Fruit fly (Drosophila melanogaster): ENCODE data around the gene Socs16D.

The Socs16D gene

dm6 chrX:17812193-17812592 lies 15.2 kb downstream of the Socs16D start:
- TF ChIP-seq ind (GFP tag; optimal IDR thresholded peaks at IDR 0.05), result no peak
- TF ChIP-seq slp2 (GFP tag; optimal IDR thresholded peaks at IDR 0.05), result no peak
- TF ChIP-seq CG11085 (GFP tag; IDR thresholded peaks at IDR 0.05), result no peak
- TF ChIP-seq Nf-YC (tag; optimal IDR thresholded peaks at IDR 0.05), result peak; percentile 83
- TF ChIP-seq Kr (GFP tag; optimal IDR thresholded peaks at IDR 0.05), result peak; percentile 50
- TF ChIP-seq Nf-YB (GFP tag; optimal IDR thresholded peaks at IDR 0.05), result peak; percentile 23
- TF ChIP-seq Ets65A (GFP tag), result peak; percentile 61
- TF ChIP-seq CG1832 (GFP tag; optimal IDR thresholded peaks at IDR 0.05), result peak; percentile 37
- peak; percentile 29 to 38 for TF ChIP-seq Trl (optimal IDR thresholded peaks at IDR 0.05)
- no peak for TF ChIP-seq Trl (GFP tag; optimal IDR thresholded peaks at IDR 0.05)
- TF ChIP-seq Meics (GFP tag; optimal IDR thresholded peaks at IDR 0.05), result no peak
- TF ChIP-seq YL-1 (GFP tag; optimal IDR thresholded peaks at IDR 0.05), result no peak

- TF ChIP-seq bsh (GFP tag; optimal IDR thresholded peaks at IDR 0.05) (peak in 1 of 2 experiments; percentile 18), dmrt11E (tag; optimal IDR thresholded peaks at IDR 0.05) (peak; percentile 27), CG2199 (GFP tag; IDR thresholded peaks at IDR 0.05) (no peak), hbn (GFP tag; IDR thresholded peaks at IDR 0.05; ENCODE audit: partially characterized antibody) (no peak), CG3065 (GFP tag; optimal IDR thresholded peaks at IDR 0.05) (no peak)
Observed at dm6 chrX:17806973-17807372, 20.4 kb downstream of the Socs16D start.

dm6 chrX:17806335-17806734 lies 21.0 kb downstream of the Socs16D start:
- TF ChIP-seq Taf1 (GFP tag; IDR thresholded peaks at IDR 0.05) (no peak), bsh (GFP tag; optimal IDR thresholded peaks at IDR 0.05) (peak in 1 of 2 experiments; percentile 50), nom (GFP tag; optimal IDR thresholded peaks at IDR 0.05) (peak; percentile 89), CG1233 (GFP tag; optimal IDR thresholded peaks at IDR 0.05) (no peak)

- no peak for TF ChIP-seq tna (GFP tag; IDR thresholded peaks at IDR 0.05; ENCODE audit: partially characterized antibody)
- no peak for TF ChIP-seq Ptx1 (GFP tag; IDR thresholded peaks at IDR 0.05)
- no peak for TF ChIP-seq CG9215 (GFP tag; IDR thresholded peaks at IDR 0.05)
- TF ChIP-seq Oli (tag; optimal IDR thresholded peaks at IDR 0.05), result no peak
- no peak for TF ChIP-seq ac (GFP tag; optimal IDR thresholded peaks at IDR 0.05)
- no peak for TF ChIP-seq sob (GFP tag; IDR thresholded peaks at IDR 0.05)
- TF ChIP-seq CG10654 (GFP tag; optimal IDR thresholded peaks at IDR 0.05), result no peak
- no peak for TF ChIP-seq ato (GFP tag; IDR thresholded peaks at IDR 0.05; ENCODE audit: partially characterized antibody)
- no peak for TF ChIP-seq CG14965 (GFP tag; optimal IDR thresholded peaks at IDR 0.05; ENCODE audit: borderline replicate concordance)
- TF ChIP-seq emc (GFP tag; optimal IDR thresholded peaks at IDR 0.05), result no peak
- no peak for TF ChIP-seq NFAT (GFP tag; IDR thresholded peaks at IDR 0.05)
- no peak for TF ChIP-seq Rfx (GFP tag; IDR thresholded peaks at IDR 0.05)
- no peak for TF ChIP-seq Dfd (GFP tag; optimal IDR thresholded peaks at IDR 0.05)
- TF ChIP-seq CG1603 (tag; optimal IDR thresholded peaks at IDR 0.05), result no peak
- no peak for TF ChIP-seq aop (GFP tag; IDR thresholded peaks at IDR 0.05)
- TF ChIP-seq so (GFP tag; IDR thresholded peaks at IDR 0.05), result no peak
- TF ChIP-seq phol (tag; optimal IDR thresholded peaks at IDR 0.05), result no peak
- no peak for TF ChIP-seq CG2120 (GFP tag; optimal IDR thresholded peaks at IDR 0.05)
Observed at dm6 chrX:17804048-17804447, 23.3 kb downstream of the Socs16D start.
